Fruit fly (Drosophila melanogaster) ovary, adult (tissue): Measurements from ENCODE around the gene Fuca.

ENCODE experiments used
- CG17801 ChIP-seq: fragments of 200-800 bp; optimal IDR thresholded peaks from 2 replicates; lab custom pipeline; 2019; ENCODE audit warnings: missing biosample characterization, mild to moderate bottlenecking, missing genetic modification characterization, moderate library complexity; ENCODE audit not compliant: partially characterized antibody

The Fuca gene

dm6 chr3L:11522613-11523012 lies at the start of gene Fuca, which contains the start of gene CG11714:
TSS of gene Fuca (minus strand) at chr3L:11522713.
TSS of gene CG11714 (minus strand) at chr3L:11522713.
- no peak for TF ChIP-seq CG17801

dm6 chr3L:11563972-11564533 lies 41.5 kb upstream of the Fuca start, which contains the start of the genes CG46412 and CG33267:
TSS of gene CG46412 (minus strand) at chr3L:11564072.
TSS of gene CG33267 (plus strand) at chr3L:11564483.
- TF ChIP-seq CG17801: no peak

DNA sequence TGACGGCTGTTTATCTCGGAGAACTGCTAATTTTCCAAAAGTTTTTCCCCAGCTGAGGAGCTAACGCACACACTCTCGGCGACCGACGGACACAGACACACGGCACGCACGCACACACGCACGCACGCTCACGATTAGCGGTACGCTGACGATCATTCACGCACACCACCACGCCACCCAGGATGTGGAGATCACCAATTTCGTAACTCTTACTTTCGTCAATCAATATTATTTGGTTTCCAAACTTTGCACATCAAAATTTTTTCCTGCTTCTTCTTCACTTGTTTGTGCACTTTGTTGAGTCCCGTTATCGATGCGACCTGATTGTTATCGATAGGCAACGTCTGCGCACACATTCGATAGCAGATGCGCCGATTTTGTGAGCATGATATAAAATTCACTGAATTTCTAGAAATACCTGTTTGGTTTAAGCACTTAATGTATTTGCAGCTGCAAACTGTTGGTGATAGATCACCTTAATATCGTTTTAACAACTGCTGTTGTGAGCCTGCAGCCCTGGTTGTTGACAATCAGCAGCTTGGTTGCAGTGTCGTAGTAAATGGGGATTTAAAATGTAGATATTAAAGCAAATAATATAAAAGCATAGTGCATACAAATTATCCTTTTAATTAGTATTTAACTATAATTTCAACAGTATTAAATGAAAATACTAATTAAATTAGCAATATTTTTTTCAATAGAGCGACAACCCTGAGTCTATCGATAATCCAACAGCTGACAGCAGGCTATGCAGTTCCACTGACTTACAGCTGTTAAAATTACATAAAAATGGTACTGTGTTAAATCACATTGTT lies 39.6 kb upstream of the Fuca start, which contains the start of the genes CG7394 and Mob2:
Gene CG7394, plus strand, starts transcription at position 51 of the 815 bp plus-strand sequence.
Gene Mob2, minus strand, starts transcription at position 288 of the 815 bp plus-strand sequence.
- peak; percentile 86 for TF ChIP-seq CG17801

DNA sequence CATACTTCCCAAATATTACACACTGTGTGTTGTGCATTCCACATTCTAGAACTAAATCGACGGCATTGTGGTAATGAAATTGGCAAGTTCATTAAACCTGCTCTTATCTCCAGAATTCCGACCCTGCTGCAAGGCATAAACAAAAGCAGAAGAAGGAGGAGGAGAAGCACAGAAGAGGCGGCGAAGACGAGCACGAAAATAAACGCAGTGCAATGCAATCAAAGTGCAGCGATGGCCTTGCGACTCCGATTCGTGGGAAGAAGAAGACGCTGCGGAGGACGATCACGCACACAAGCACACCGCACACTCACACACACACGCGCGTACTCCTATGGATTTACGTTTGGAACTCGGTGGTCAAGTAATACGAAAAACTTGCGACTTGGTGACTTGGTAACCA lies 38.4 kb upstream of the Fuca start:
- no peak for TF ChIP-seq CG17801

DNA sequence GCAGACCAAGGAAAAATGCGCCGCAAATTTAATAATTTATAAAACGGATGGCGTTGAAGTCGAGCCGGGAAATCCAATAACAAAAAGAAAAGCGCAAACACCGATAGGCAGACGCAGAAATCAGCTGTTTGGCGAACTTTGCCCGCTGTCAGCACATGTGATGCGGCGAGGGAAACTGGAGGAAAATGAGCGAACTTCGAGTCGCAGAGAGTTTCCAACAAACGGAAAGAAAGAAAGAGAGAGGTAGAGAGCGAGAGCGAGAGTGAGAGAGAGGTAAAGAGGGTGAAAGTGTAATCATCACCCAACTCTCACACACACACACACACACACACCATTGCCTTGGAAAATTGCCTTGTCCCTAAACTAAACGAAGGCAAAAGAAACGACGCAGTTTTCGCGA lies 34.7 kb upstream of the Fuca start:
- no peak for TF ChIP-seq CG17801

dm6 chr3L:11556637-11557036 lies 34.1 kb upstream of the Fuca start:
- TF ChIP-seq CG17801: no peak

DNA sequence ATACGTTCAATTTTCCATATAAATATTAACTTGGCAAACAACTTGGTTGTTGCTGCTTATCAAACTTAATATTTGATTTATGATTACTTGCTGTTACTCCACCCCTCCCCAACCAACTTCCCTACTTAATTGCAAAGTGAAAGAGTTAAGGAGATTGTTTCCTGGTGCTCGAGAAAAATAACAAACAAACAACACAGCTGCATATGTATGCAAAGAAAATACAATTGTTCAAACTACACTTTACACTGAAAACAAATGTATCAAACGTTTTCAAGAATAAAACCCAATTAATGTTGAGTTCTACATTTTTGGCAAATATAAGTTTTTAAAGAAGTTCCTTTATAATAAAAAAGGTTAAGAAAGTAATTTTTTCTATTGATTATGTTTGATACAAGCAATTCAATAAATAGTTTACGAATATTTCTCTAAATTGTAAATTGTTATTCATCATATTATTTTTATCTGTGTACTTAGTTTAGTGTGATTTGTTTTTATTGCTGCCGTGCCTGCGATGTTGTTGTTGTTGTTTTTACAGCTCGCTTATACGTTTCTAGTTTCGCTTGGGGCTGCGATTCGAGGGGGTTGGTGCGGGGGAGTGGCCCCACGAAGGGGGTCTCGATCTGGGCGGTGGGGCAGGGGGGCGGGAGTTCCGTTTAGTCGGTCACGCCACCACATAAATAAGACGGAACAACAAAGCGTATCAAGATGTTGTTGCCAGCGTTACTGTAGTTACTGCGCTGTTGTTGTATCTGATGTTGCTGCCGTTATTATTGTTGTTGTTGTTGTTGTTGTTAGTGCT lies 33.3 kb upstream of the Fuca start:
- no peak for TF ChIP-seq CG17801

- no peak for TF ChIP-seq CG17801
Observed at dm6 chr3L:11554796-11555195, 32.3 kb upstream of the Fuca start.

dm6 chr3L:11554338-11554737 lies 31.8 kb upstream of the Fuca start:
- TF ChIP-seq CG17801: peak; percentile 68

- no peak for TF ChIP-seq CG17801
Observed at dm6 chr3L:11553672-11554068, 31.2 kb upstream of the Fuca start.

dm6 chr3L:11552996-11553671 lies 30.6 kb upstream of the Fuca start:
- TF ChIP-seq CG17801: peak; percentile 72

dm6 chr3L:11551949-11552348 lies 29.4 kb upstream of the Fuca start:
- TF ChIP-seq CG17801: no peak

DNA sequence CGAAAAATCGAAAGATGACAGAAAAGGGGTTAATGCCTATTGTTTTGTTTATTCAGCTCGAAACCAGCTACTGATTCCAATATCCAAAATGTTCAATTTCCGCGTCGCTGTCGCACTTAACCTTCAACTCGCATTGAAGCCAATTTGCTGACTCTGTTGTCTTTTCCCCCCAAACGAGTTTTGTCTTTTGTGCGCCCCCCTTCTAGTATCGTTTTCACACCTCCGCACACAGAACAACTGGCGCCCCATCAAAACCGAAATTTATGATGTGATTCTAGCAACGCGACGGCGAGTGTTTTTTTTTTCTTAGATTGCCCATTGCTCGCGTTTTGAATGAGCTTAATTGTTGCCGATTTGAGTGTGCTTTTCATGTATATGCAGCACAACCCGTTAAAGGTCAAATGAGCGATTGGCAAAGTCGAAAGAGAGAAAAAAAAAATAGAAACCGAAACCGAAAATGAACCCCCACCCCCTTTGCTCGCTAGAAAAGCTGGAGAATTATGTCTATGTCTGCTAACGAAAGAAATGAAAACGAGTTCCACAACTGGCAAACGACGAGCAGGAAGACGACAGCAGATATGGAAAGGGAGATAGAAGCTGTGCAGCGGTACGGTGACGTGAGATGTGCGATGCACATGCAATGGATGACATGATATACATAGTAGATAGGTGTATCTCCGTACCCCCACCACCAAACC lies 28.0 kb upstream of the Fuca start:
- TF ChIP-seq CG17801: no peak

DNA sequence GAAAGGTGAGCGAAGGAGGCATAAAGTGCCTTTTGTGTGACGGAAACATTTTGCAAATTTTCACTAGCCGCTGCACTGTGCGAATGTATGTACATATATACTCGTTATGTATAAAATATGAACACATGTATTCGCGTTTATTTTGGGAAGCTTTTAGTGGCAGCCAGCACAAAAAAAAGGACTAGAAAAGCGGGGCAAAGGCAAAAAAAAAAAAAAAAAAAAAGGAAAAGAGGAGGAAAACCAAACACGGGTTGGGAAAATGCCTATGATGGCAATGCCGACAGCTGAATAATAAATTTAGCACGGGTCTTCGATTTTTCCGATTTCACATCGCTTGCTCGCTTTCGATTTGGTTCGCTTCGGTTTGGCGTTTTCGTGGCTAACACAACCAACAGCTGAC lies 26.9 kb upstream of the Fuca start:
- no peak for TF ChIP-seq CG17801

dm6 chr3L:11548009-11548408 lies 25.5 kb upstream of the Fuca start:
- no peak for TF ChIP-seq CG17801
